Worm (Caenorhabditis elegans) whole organism, L1 larva: ENCODE results near the gene smcr-8.
A peak's percentile ranks its signal among the peaks of the same experiment; 100 is the strongest.

Experiments
- C16A3.4 ChIP-seq: fragments of 150-350 bp; optimal IDR thresholded peaks from 2 replicates; lab custom pipeline; 2014; ENCODE audit warnings: missing biosample characterization, missing genetic modification characterization
- C34B4.2 ChIP-seq: sonication (generic microtip); optimal IDR thresholded peaks from 2 replicates; lab custom pipeline; 2017; ENCODE audit warnings: mild to moderate bottlenecking, missing genetic modification characterization, missing compliant biosample characterization
- Y116A8C.19 ChIP-seq: sonication (generic microtip); optimal IDR thresholded peaks from 2 replicates; lab custom pipeline; 2016; ENCODE audit warnings: missing compliant biosample characterization, missing genetic modification characterization, borderline replicate concordance
- ama-1 ChIP-seq: fragments of 150-350 bp; optimal IDR thresholded peaks from 2 replicates; lab custom pipeline; 2014
- blmp-1 ChIP-seq: fragments of 150-350 bp; optimal IDR thresholded peaks from 2 replicates; lab custom pipeline; 2014; ENCODE audit warnings: missing biosample characterization, missing genetic modification characterization
- ceh-63 ChIP-seq: fragments of 200-800 bp; sonication (Bioruptor generic); optimal IDR thresholded peaks from 2 replicates; lab custom pipeline; 2018; ENCODE audit warnings: mild to moderate bottlenecking, missing genetic modification characterization, missing compliant biosample characterization
- ceh-90 ChIP-seq: sonication (generic microtip); optimal IDR thresholded peaks from 2 replicates; lab custom pipeline; 2016; ENCODE audit warnings: missing genetic modification characterization, missing compliant biosample characterization
- ces-1 ChIP-seq: fragments of 150-350 bp; optimal IDR thresholded peaks from 2 replicates; lab custom pipeline; 2014; ENCODE audit warnings: missing biosample characterization, missing genetic modification reagents, missing genetic modification characterization
- dpl-1 ChIP-seq, 3 experiments: fragments of 150-350 bp in 2 of 3; sonication (generic microtip) in 1 of 3; optimal IDR thresholded peaks; 2 replicates each; lab custom pipeline; 2014 to 2017; ENCODE audit warnings: missing biosample characterization in 3 of 3, missing genetic modification characterization in 3 of 3, missing genetic modification reagents in 3 of 3
- dsc-1 ChIP-seq: sonication (generic microtip); optimal IDR thresholded peaks from 2 replicates; lab custom pipeline; 2016; ENCODE audit warnings: mild to moderate bottlenecking, missing genetic modification characterization, missing compliant biosample characterization
- efl-1 ChIP-seq, 4 experiments: fragments of 150-350 bp; optimal IDR thresholded peaks in 3 of 4; peaks in 1 of 4; 1 replicate in 1 of 4; 2 replicates in 3 of 4; lab custom pipeline; 2014; ENCODE audit warnings: missing biosample characterization in 2 of 4, missing genetic modification characterization in 2 of 4, missing genetic modification reagents in 2 of 4
- efl-3 ChIP-seq: fragments of 200-800 bp; sonication (Bioruptor generic); optimal IDR thresholded peaks from 2 replicates; lab custom pipeline; 2018; ENCODE audit warnings: mild to moderate bottlenecking, missing genetic modification characterization, missing compliant biosample characterization
- elt-2 ChIP-seq: sonication (generic microtip); optimal IDR thresholded peaks from 2 replicates; lab custom pipeline; 2016; ENCODE audit warnings: missing genetic modification characterization, mild to moderate bottlenecking, inconsistent platforms, missing compliant biosample characterization, missing genetic modification reagents
- elt-3 ChIP-seq, 6 experiments: fragments of 150-350 bp in 1 of 6; sonication (generic microtip); optimal IDR thresholded peaks; 2 replicates each; lab custom pipeline; 2017 to 2018; ENCODE audit warnings: missing biosample characterization in 6 of 6, missing genetic modification characterization in 6 of 6, inconsistent platforms in 1 of 6
- ets-5 ChIP-seq: fragments of 200-800 bp; sonication (Bioruptor generic); IDR thresholded peaks from 2 replicates; pipeline ENCODE4 v1.3.6; 2022; ENCODE audit warnings: missing genetic modification characterization, missing compliant biosample characterization
- fos-1 ChIP-seq: fragments of 150-350 bp; optimal IDR thresholded peaks from 2 replicates; lab custom pipeline; 2014; ENCODE audit warnings: missing biosample characterization, missing genetic modification characterization
- grh-1 ChIP-seq: fragments of 200-800 bp; sonication (Bioruptor generic); IDR thresholded peaks from 2 replicates; pipeline ENCODE4 v1.3.6; 2022; ENCODE audit warnings: missing genetic modification reagents, missing genetic modification characterization, missing compliant biosample characterization
- hlh-17 ChIP-seq: fragments of 200-800 bp; sonication (Bioruptor generic); optimal IDR thresholded peaks from 2 replicates; lab custom pipeline; 2018; ENCODE audit warnings: missing genetic modification characterization, mild to moderate bottlenecking, missing compliant biosample characterization, moderate library complexity, borderline replicate concordance
- hpl-2 ChIP-seq: fragments of 150-350 bp; optimal IDR thresholded peaks from 2 replicates; lab custom pipeline; 2014; ENCODE audit warnings: missing biosample characterization, missing genetic modification reagents, missing genetic modification characterization
- irx-1 ChIP-seq: sonication (generic microtip); optimal IDR thresholded peaks from 2 replicates; lab custom pipeline; 2016; ENCODE audit warnings: missing genetic modification characterization, missing compliant biosample characterization
- isw-1 ChIP-seq: fragments of 200-800 bp; sonication (Bioruptor generic); IDR thresholded peaks from 2 replicates; pipeline ENCODE4 v1.3.6; 2022; ENCODE audit warnings: missing genetic modification characterization, missing compliant biosample characterization
- lin-13 ChIP-seq: fragments of 150-350 bp; optimal IDR thresholded peaks from 2 replicates; lab custom pipeline; 2014; ENCODE audit warnings: missing biosample characterization, missing genetic modification reagents, missing genetic modification characterization
- lin-35 ChIP-seq, 2 experiments: fragments of 150-350 bp; optimal IDR thresholded peaks; 2 replicates each; lab custom pipeline; 2014; ENCODE audit warnings: missing biosample characterization in 2 of 2, missing genetic modification characterization in 2 of 2, missing genetic modification reagents in 2 of 2
- lir-3 ChIP-seq: sonication (generic microtip); optimal IDR thresholded peaks from 2 replicates; lab custom pipeline; 2016; ENCODE audit warnings: mild to moderate bottlenecking, missing genetic modification characterization, moderate library complexity, missing compliant biosample characterization; ENCODE audit not compliant: poor library complexity
- mab-9 ChIP-seq: fragments of 200-800 bp; sonication (Bioruptor generic); IDR thresholded peaks from 2 replicates; pipeline ENCODE4 v1.3.6; 2022; ENCODE audit warnings: missing genetic modification reagents, missing genetic modification characterization, missing compliant biosample characterization
- mdl-1 ChIP-seq, 2 experiments: fragments of 150-350 bp; optimal IDR thresholded peaks; 2 replicates each; lab custom pipeline; 2014 to 2017; ENCODE audit warnings: missing biosample characterization in 2 of 2, missing genetic modification characterization in 2 of 2, inconsistent platforms in 1 of 2
- mep-1 ChIP-seq: fragments of 150-350 bp; optimal IDR thresholded peaks from 2 replicates; lab custom pipeline; 2014; ENCODE audit warnings: missing biosample characterization, missing genetic modification characterization
- nhr-11 ChIP-seq: fragments of 150-350 bp; optimal IDR thresholded peaks from 2 replicates; lab custom pipeline; 2014; ENCODE audit warnings: missing biosample characterization, missing genetic modification characterization
- nhr-19 ChIP-seq: fragments of 200-800 bp; sonication (Bioruptor generic); conservative IDR thresholded peaks from 2 replicates; pipeline ENCODE4 v1.3.6; 2022; ENCODE audit warnings: missing genetic modification characterization, missing compliant biosample characterization
- nhr-71 ChIP-seq: sonication (generic microtip); optimal IDR thresholded peaks from 2 replicates; lab custom pipeline; 2016; ENCODE audit warnings: mild to moderate bottlenecking, missing genetic modification characterization, moderate library complexity, missing compliant biosample characterization
- nhr-76 ChIP-seq: sonication (generic microtip); optimal IDR thresholded peaks from 2 replicates; lab custom pipeline; 2017; ENCODE audit warnings: missing biosample characterization, missing genetic modification characterization
- nhr-77 ChIP-seq: fragments of 150-350 bp; optimal IDR thresholded peaks from 2 replicates; lab custom pipeline; 2014; ENCODE audit warnings: missing biosample characterization, missing genetic modification characterization
- nhr-84 ChIP-seq: sonication (generic microtip); optimal IDR thresholded peaks from 2 replicates; lab custom pipeline; 2017; ENCODE audit warnings: missing biosample characterization, missing genetic modification characterization
- nhr-90 ChIP-seq: sonication (generic microtip); optimal IDR thresholded peaks from 2 replicates; lab custom pipeline; 2016; ENCODE audit warnings: mild to moderate bottlenecking, missing genetic modification characterization, missing compliant biosample characterization; ENCODE audit not compliant: poor library complexity
- pag-3 ChIP-seq: sonication (generic microtip); optimal IDR thresholded peaks from 2 replicates; lab custom pipeline; 2017; ENCODE audit warnings: missing genetic modification characterization, mild to moderate bottlenecking, missing compliant biosample characterization, antibody characterized with exemption, borderline replicate concordance; ENCODE audit not compliant: insufficient read depth
- skn-1 ChIP-seq: fragments of 150-350 bp; optimal IDR thresholded peaks from 2 replicates; lab custom pipeline; 2014; ENCODE audit warnings: missing biosample characterization, missing genetic modification characterization
- snpc-4 ChIP-seq: fragments of 150-350 bp; optimal IDR thresholded peaks from 2 replicates; lab custom pipeline; 2014; ENCODE audit warnings: missing biosample characterization, missing genetic modification characterization
- sptf-1 ChIP-seq: fragments of 150-350 bp; optimal IDR thresholded peaks from 2 replicates; lab custom pipeline; 2014; ENCODE audit warnings: missing biosample characterization, missing genetic modification characterization
- sup-37 ChIP-seq: fragments of 200-800 bp; sonication (Bioruptor generic); optimal IDR thresholded peaks from 2 replicates; lab custom pipeline; 2018; ENCODE audit warnings: mild to moderate bottlenecking, missing genetic modification characterization, missing compliant biosample characterization
- swsn-7 ChIP-seq: sonication (generic microtip); optimal IDR thresholded peaks from 2 replicates; lab custom pipeline; 2016; ENCODE audit warnings: missing genetic modification characterization, missing compliant biosample characterization
- unc-130 ChIP-seq: fragments of 150-350 bp; optimal IDR thresholded peaks from 2 replicates; lab custom pipeline; 2017; ENCODE audit warnings: missing biosample characterization, missing genetic modification characterization, inconsistent platforms
- unc-62 ChIP-seq: fragments of 150-350 bp; optimal IDR thresholded peaks from 2 replicates; lab custom pipeline; 2014; ENCODE audit warnings: missing biosample characterization, missing genetic modification reagents, missing genetic modification characterization
- unc-86 ChIP-seq: sonication (generic microtip); optimal IDR thresholded peaks from 2 replicates; lab custom pipeline; 2016; ENCODE audit warnings: missing genetic modification characterization, missing compliant biosample characterization
- xbp-1 ChIP-seq: sonication (generic microtip); optimal IDR thresholded peaks from 2 replicates; lab custom pipeline; 2016; ENCODE audit warnings: missing genetic modification characterization, missing compliant biosample characterization
- zip-4 ChIP-seq: fragments of 200-800 bp; sonication (Bioruptor generic); optimal IDR thresholded peaks from 2 replicates; lab custom pipeline; 2018; ENCODE audit warnings: mild to moderate bottlenecking, missing genetic modification characterization, moderate library complexity, missing compliant biosample characterization

Gene smcr-8

DNA sequence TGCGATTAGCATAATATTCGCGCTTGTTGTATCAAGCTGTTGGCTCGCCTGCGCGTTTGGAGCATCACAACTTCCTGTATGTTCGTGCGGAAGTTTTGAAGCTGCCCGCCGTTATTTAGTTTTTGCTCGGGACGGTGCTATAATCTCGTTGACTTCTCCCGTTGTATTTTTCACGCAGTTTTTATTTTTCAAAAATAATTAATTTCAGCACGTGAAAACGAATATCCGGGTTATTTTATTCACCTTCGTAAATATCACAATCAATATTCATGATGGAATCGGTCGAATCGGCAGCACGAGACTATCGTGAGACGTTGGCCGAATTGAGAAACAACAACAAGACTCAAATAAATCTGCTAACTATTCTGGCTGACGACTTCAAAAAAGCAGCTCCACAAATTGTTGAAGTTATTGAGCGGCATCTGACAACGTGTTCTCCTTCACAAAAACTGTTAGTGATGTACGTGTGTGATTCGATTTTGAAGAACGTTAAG is 26.0 kb downstream of the smcr-8 start (continued):
- no peak for TF ChIP-seq lin-13
- TF ChIP-seq ama-1 (lab: Kevin White, UChicago), result peak; percentile 92
- TF ChIP-seq pag-3 (tag; lab: Kevin White, UChicago), result no peak
- no peak for TF ChIP-seq efl-3
- TF ChIP-seq unc-62 (GFP tag; lab: Kevin White, UChicago), result no peak
- TF ChIP-seq unc-86, result no peak
- TF ChIP-seq C16A3.4 (tag; lab: Kevin White, UChicago), result no peak
- TF ChIP-seq ceh-90 (tag; lab: Kevin White, UChicago), result no peak
- TF ChIP-seq mab-9, result no peak
- TF ChIP-seq isw-1 (GFP tag; lab: Robert Waterston, UW), result no peak
- no peak for TF ChIP-seq nhr-77
- TF ChIP-seq mdl-1 (tag; optimal IDR thresholded peaks at IDR 0.05; lab: Kevin White, UChicago), result no peak
- TF ChIP-seq hpl-2 (GFP tag; lab: Kevin White, UChicago), result no peak

ce11 chrIII:5026366-5026765 is 27.2 kb downstream of the smcr-8 start:
- no peak for TF ChIP-seq nhr-71 (tag; lab: Kevin White, UChicago)
- TF ChIP-seq lin-35 (GFP tag; optimal IDR thresholded peaks at IDR 0.05; lab: Kevin White, UChicago), result no peak
- TF ChIP-seq irx-1, result no peak
- no peak for TF ChIP-seq swsn-7 (tag; lab: Kevin White, UChicago)
- TF ChIP-seq skn-1 (tag; lab: Kevin White, UChicago), result no peak
- no peak for TF ChIP-seq unc-86
- no peak for TF ChIP-seq blmp-1
- TF ChIP-seq unc-62 (GFP tag; lab: Kevin White, UChicago), result no peak
- no peak for TF ChIP-seq ama-1 (lab: Kevin White, UChicago)
- no peak for TF ChIP-seq Y116A8C.19 (tag; lab: Kevin White, UChicago)
- no peak for TF ChIP-seq hlh-17 (GFP tag; lab: Kevin White, UChicago)
- TF ChIP-seq unc-130 (tag; lab: Kevin White, UChicago), result no peak
- TF ChIP-seq elt-3 (tag; optimal IDR thresholded peaks at IDR 0.05; lab: Kevin White, UChicago), result no peak
- no peak for TF ChIP-seq sptf-1
- no peak for TF ChIP-seq nhr-11
- TF ChIP-seq lir-3 (tag; lab: Kevin White, UChicago), result no peak

DNA sequence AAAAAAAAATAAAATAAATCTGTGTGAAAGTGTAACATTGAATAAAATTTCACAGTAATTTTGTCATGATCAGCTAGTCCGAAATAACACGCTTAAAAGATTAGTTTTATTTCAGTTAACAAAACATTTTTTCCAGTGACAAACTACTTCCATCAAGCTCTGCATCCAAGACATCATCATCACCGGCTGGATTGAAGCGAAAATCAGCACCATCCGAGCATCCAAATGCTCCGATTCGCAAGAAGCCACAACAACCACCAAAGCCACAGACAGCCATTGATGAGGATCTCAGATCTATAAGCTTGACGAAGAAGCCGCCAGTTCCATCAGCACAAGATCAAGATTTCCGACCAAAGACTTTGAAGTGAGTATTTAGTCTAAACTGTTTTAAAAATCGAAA is 28.0 kb downstream of the smcr-8 start:
- TF ChIP-seq elt-2 (tag; lab: Kevin White, UChicago) (no peak), efl-1 (optimal IDR thresholded peaks at IDR 0.05; lab: Kevin White, UChicago) (no peak), efl-1 (GFP tag; optimal IDR thresholded peaks at IDR 0.05 in 1 of 2; lab: Kevin White, UChicago) (no peak), dpl-1 (GFP tag; optimal IDR thresholded peaks at IDR 0.05; lab: Kevin White, UChicago) (no peak), hpl-2 (GFP tag; lab: Kevin White, UChicago) (no peak), lin-35 (GFP tag; optimal IDR thresholded peaks at IDR 0.05; lab: Kevin White, UChicago) (no peak), nhr-19 (GFP tag; lab: Robert Waterston, UW) (no peak), Y116A8C.19 (tag; lab: Kevin White, UChicago) (no peak), nhr-90 (tag; lab: Kevin White, UChicago) (no peak), hlh-17 (GFP tag; lab: Kevin White, UChicago) (no peak), C34B4.2 (no peak), ama-1 (lab: Kevin White, UChicago) (no peak), ets-5 (no peak), snpc-4 (tag; lab: Kevin White, UChicago) (no peak)

ce11 chrIII:5030629-5031028 is 31.5 kb downstream of the smcr-8 start, which contains the start of gene klp-6:
klp-6 (plus strand) TSS chrIII:5030929.
- TF ChIP-seq swsn-7 (tag; lab: Kevin White, UChicago) (no peak), nhr-76 (tag; lab: Kevin White, UChicago) (no peak), efl-1 (optimal IDR thresholded peaks at IDR 0.05; lab: Kevin White, UChicago) (no peak), efl-1 (GFP tag; optimal IDR thresholded peaks at IDR 0.05 in 1 of 2; lab: Kevin White, UChicago) (no peak), mdl-1 (tag; optimal IDR thresholded peaks at IDR 0.05; lab: Kevin White, UChicago) (no peak), lin-13 (no peak), ces-1 (GFP tag; lab: Kevin White, UChicago) (no peak), zip-4 (GFP tag; lab: Kevin White, UChicago) (no peak), Y116A8C.19 (tag; lab: Kevin White, UChicago) (no peak), grh-1 (GFP tag; lab: Robert Waterston, UW) (no peak), dsc-1 (tag; lab: Kevin White, UChicago) (no peak), mep-1 (tag; lab: Kevin White, UChicago) (no peak), nhr-84 (tag; lab: Kevin White, UChicago) (no peak), xbp-1 (no peak), fos-1 (tag; lab: Kevin White, UChicago) (no peak), snpc-4 (tag; lab: Kevin White, UChicago) (no peak), nhr-11 (no peak), sup-37 (no peak), ama-1 (lab: Kevin White, UChicago) (no peak), ceh-63 (GFP tag; lab: Kevin White, UChicago) (no peak)
- TF ChIP-seq, all 84 proteins: peak for 0
